Fruit fly (Drosophila melanogaster) whole organism, embryonic: ENCODE data around the gene ple.

Experiments used
- Atf3 ChIP-seq: fragments of 200-800 bp; sonication (Bioruptor generic); optimal IDR thresholded peaks from 3 replicates; lab custom pipeline; 2016; ENCODE audit warnings: missing biosample characterization, missing genetic modification characterization
- Awh ChIP-seq: fragments of 200-800 bp; sonication (Bioruptor generic); IDR thresholded peaks from 2 replicates; pipeline ENCODE4, ENCODE4 v1.3.6; 2022; ENCODE audit warnings: missing biosample characterization, missing genetic modification characterization
- Bgb ChIP-seq: fragments of 200-800 bp; sonication (Bioruptor generic); IDR thresholded peaks from 2 replicates; pipeline ENCODE4 v1.3.6; 2022; ENCODE audit warnings: missing biosample characterization, missing genetic modification characterization; ENCODE audit not compliant: partially characterized antibody
- CG11085 ChIP-seq: fragments of 200-800 bp; sonication (Bioruptor generic); IDR thresholded peaks from 2 replicates; pipeline ENCODE4 v1.3.6; 2022; ENCODE audit warnings: missing biosample characterization, missing genetic modification characterization
- CG12299 ChIP-seq: fragments of 200-800 bp; sonication (Bioruptor generic); optimal IDR thresholded peaks from 2 replicates; lab custom pipeline; 2018; ENCODE audit warnings: missing biosample characterization, mild to moderate bottlenecking, missing genetic modification characterization
- CG12744 ChIP-seq: fragments of 200-800 bp; sonication (Bioruptor generic); optimal IDR thresholded peaks from 2 replicates; lab custom pipeline; 2016; ENCODE audit warnings: missing biosample characterization, missing genetic modification characterization
- CG12769 ChIP-seq: fragments of 200-800 bp; sonication (Bioruptor generic); optimal IDR thresholded peaks from 2 replicates; lab custom pipeline; 2019; ENCODE audit warnings: missing biosample characterization, mild to moderate bottlenecking, missing genetic modification characterization, moderate library complexity
- CG14860 ChIP-seq: fragments of 200-800 bp; sonication (Bioruptor generic); IDR thresholded peaks from 3 replicates; pipeline ENCODE4 v1.3.6; 2022; ENCODE audit warnings: missing biosample characterization, missing genetic modification characterization; ENCODE audit not compliant: partially characterized antibody
- CG15514 ChIP-seq: fragments of 200-800 bp; sonication (Bioruptor generic); optimal IDR thresholded peaks from 3 replicates; lab custom pipeline; 2017; ENCODE audit warnings: missing biosample characterization, missing genetic modification characterization, mild to moderate bottlenecking, moderate library complexity, missing genetic modification reagents
- CG16779 ChIP-seq: fragments of 200-800 bp; sonication (Bioruptor generic); IDR thresholded peaks from 2 replicates; pipeline ENCODE4 v1.3.6; 2022; ENCODE audit warnings: missing biosample characterization, missing genetic modification characterization
- CG16863 ChIP-seq: fragments of 200-800 bp; sonication (Bioruptor generic); optimal IDR thresholded peaks from 3 replicates; lab custom pipeline; 2016; ENCODE audit warnings: missing biosample characterization, missing genetic modification characterization
- CG17359 ChIP-seq: fragments of 200-800 bp; sonication (Bioruptor generic); optimal IDR thresholded peaks from 3 replicates; lab custom pipeline; 2018; ENCODE audit warnings: missing biosample characterization, mild to moderate bottlenecking, missing genetic modification characterization, moderate library complexity
- CG18476 ChIP-seq: fragments of 200-800 bp; sonication (Bioruptor generic); optimal IDR thresholded peaks from 2 replicates; lab custom pipeline; 2016; ENCODE audit warnings: missing biosample characterization, mild to moderate bottlenecking, missing genetic modification characterization
- CG18599 ChIP-seq: fragments of 200-800 bp; sonication (Bioruptor generic); optimal IDR thresholded peaks from 3 replicates; lab custom pipeline; 2017; ENCODE audit warnings: missing biosample characterization, missing genetic modification characterization, mild to moderate bottlenecking, moderate library complexity, missing genetic modification reagents
- CG2116 ChIP-seq: fragments of 200-800 bp; sonication (Bioruptor generic); optimal IDR thresholded peaks from 3 replicates; lab custom pipeline; 2018; ENCODE audit warnings: missing biosample characterization, mild to moderate bottlenecking, missing genetic modification characterization
- CG2129 ChIP-seq: fragments of 200-800 bp; sonication (Bioruptor generic); IDR thresholded peaks from 2 replicates; pipeline ENCODE4 v1.3.6; 2022; ENCODE audit warnings: missing biosample characterization, missing genetic modification characterization; ENCODE audit not compliant: partially characterized antibody
- CG2712 ChIP-seq: fragments of 200-800 bp; optimal IDR thresholded peaks from 3 replicates; lab custom pipeline; 2019; ENCODE audit warnings: missing biosample characterization, mild to moderate bottlenecking, missing genetic modification characterization, moderate library complexity
- CG30431 ChIP-seq: fragments of 200-800 bp; sonication (Bioruptor generic); optimal IDR thresholded peaks from 2 replicates; lab custom pipeline; 2017; ENCODE audit warnings: missing biosample characterization, missing genetic modification characterization
- CG33557 ChIP-seq: fragments of 200-800 bp; sonication (Bioruptor generic); optimal IDR thresholded peaks from 2 replicates; lab custom pipeline; 2019; ENCODE audit warnings: missing biosample characterization, mild to moderate bottlenecking, missing genetic modification characterization, moderate library complexity
- CG5180 ChIP-seq: fragments of 200-800 bp; sonication (Bioruptor generic); optimal IDR thresholded peaks from 3 replicates; lab custom pipeline; 2017; ENCODE audit warnings: missing biosample characterization, missing genetic modification characterization, mild to moderate bottlenecking, moderate library complexity, missing genetic modification reagents
- CG6854 ChIP-seq: fragments of 200-800 bp; sonication (Bioruptor generic); optimal IDR thresholded peaks from 3 replicates; lab custom pipeline; 2017; ENCODE audit warnings: missing biosample characterization, mild to moderate bottlenecking, missing genetic modification characterization
- CG8281 ChIP-seq: fragments of 200-800 bp; sonication (Bioruptor generic); optimal IDR thresholded peaks from 2 replicates; lab custom pipeline; 2018; ENCODE audit warnings: missing biosample characterization, mild to moderate bottlenecking, missing genetic modification characterization, moderate library complexity
- CG9876 ChIP-seq: fragments of 200-800 bp; sonication (Bioruptor generic); optimal IDR thresholded peaks from 2 replicates; lab custom pipeline; 2016; ENCODE audit warnings: missing biosample characterization, missing genetic modification characterization
- Camta ChIP-seq: fragments of 200-800 bp; sonication (Bioruptor generic); optimal IDR thresholded peaks from 2 replicates; lab custom pipeline; 2016; ENCODE audit warnings: missing biosample characterization, missing genetic modification characterization
- H2.0 ChIP-seq: fragments of 200-800 bp; sonication (Bioruptor generic); IDR thresholded peaks from 2 replicates; pipeline ENCODE4 v1.3.6; 2022; ENCODE audit warnings: missing biosample characterization, missing genetic modification characterization
- HmgZ ChIP-seq: fragments of 200-800 bp; sonication (Bioruptor generic); optimal IDR thresholded peaks from 2 replicates; lab custom pipeline; 2018; ENCODE audit warnings: missing biosample characterization, mild to moderate bottlenecking, missing genetic modification characterization
- Lim3 ChIP-seq: fragments of 200-800 bp; sonication (Bioruptor generic); IDR thresholded peaks from 2 replicates; pipeline ENCODE4 v1.3.6; 2022; ENCODE audit warnings: missing biosample characterization, missing genetic modification characterization
- MTF-1 ChIP-seq: fragments of 200-800 bp; sonication (Bioruptor generic); optimal IDR thresholded peaks from 2 replicates; lab custom pipeline; 2018; ENCODE audit warnings: missing biosample characterization, mild to moderate bottlenecking, missing genetic modification characterization, borderline replicate concordance
- NK7.1 ChIP-seq: fragments of 200-800 bp; sonication (Bioruptor generic); optimal IDR thresholded peaks from 3 replicates; lab custom pipeline; 2016; ENCODE audit warnings: missing biosample characterization, missing genetic modification characterization
- Nf-YA ChIP-seq: fragments of 200-800 bp; sonication (Bioruptor generic); IDR thresholded peaks from 2 replicates; pipeline ENCODE4 v1.3.6; 2022; ENCODE audit warnings: missing biosample characterization, missing genetic modification characterization
- Nf-YC ChIP-seq: fragments of 200-800 bp; optimal IDR thresholded peaks from 3 replicates; lab custom pipeline; 2019; ENCODE audit warnings: missing biosample characterization, mild to moderate bottlenecking, missing genetic modification characterization, moderate library complexity
- Scr ChIP-seq: fragments of 200-800 bp; sonication (Bioruptor generic); IDR thresholded peaks from 2 replicates; pipeline ENCODE4 v1.3.6; 2022; ENCODE audit warnings: missing biosample characterization, missing genetic modification characterization; ENCODE audit not compliant: partially characterized antibody
- TFAM ChIP-seq: fragments of 200-800 bp; sonication (Bioruptor generic); optimal IDR thresholded peaks from 2 replicates; lab custom pipeline; 2017; ENCODE audit warnings: missing biosample characterization, missing genetic modification characterization, inconsistent platforms
- YL-1 ChIP-seq: fragments of 200-800 bp; sonication (Bioruptor generic); optimal IDR thresholded peaks from 3 replicates; lab custom pipeline; 2017; ENCODE audit warnings: missing biosample characterization, mild to moderate bottlenecking, missing genetic modification characterization
- chinmo ChIP-seq: fragments of 200-800 bp; sonication (Bioruptor generic); IDR thresholded peaks from 4 replicates; pipeline ENCODE4 v1.3.6; 2022; ENCODE audit warnings: missing biosample characterization, missing genetic modification characterization; ENCODE audit not compliant: partially characterized antibody
- crp ChIP-seq, 2 experiments: fragments of 200-800 bp; sonication (Bioruptor generic); optimal IDR thresholded peaks; 2 replicates in 1 of 2; 3 replicates in 1 of 2; lab custom pipeline; 2017; ENCODE audit warnings: missing biosample characterization in 2 of 2, missing genetic modification characterization in 2 of 2, mild to moderate bottlenecking in 1 of 2, moderate library complexity in 1 of 2
- fd102C ChIP-seq: fragments of 200-800 bp; sonication (Bioruptor generic); optimal IDR thresholded peaks from 2 replicates; lab custom pipeline; 2018; ENCODE audit warnings: missing biosample characterization, mild to moderate bottlenecking, missing genetic modification characterization, moderate library complexity
- gfzf ChIP-seq: fragments of 200-800 bp; sonication (Bioruptor generic); optimal IDR thresholded peaks from 2 replicates; lab custom pipeline; 2016; ENCODE audit warnings: missing biosample characterization, mild to moderate bottlenecking, missing genetic modification characterization, moderate library complexity
- hbn ChIP-seq: fragments of 200-800 bp; sonication (Bioruptor generic); IDR thresholded peaks from 2 replicates; pipeline ENCODE4 v1.3.6; 2022; ENCODE audit warnings: missing biosample characterization, missing genetic modification characterization; ENCODE audit not compliant: partially characterized antibody
- ind ChIP-seq: fragments of 200-800 bp; sonication (Bioruptor generic); optimal IDR thresholded peaks from 3 replicates; lab custom pipeline; 2016; ENCODE audit warnings: missing biosample characterization, missing genetic modification characterization
- kni ChIP-seq: fragments of 200-800 bp; sonication (Bioruptor generic); optimal IDR thresholded peaks from 3 replicates; lab custom pipeline; 2017; ENCODE audit warnings: mild to moderate bottlenecking, missing biosample characterization, missing genetic modification reagents, missing genetic modification characterization
- nau ChIP-seq: fragments of 200-800 bp; sonication (Bioruptor generic); optimal IDR thresholded peaks from 3 replicates; lab custom pipeline; 2017; ENCODE audit warnings: missing biosample characterization, mild to moderate bottlenecking, missing genetic modification characterization, missing genetic modification reagents
- nerfin-1 ChIP-seq: fragments of 200-800 bp; sonication (Bioruptor generic); optimal IDR thresholded peaks from 3 replicates; lab custom pipeline; 2019; ENCODE audit warnings: missing biosample characterization, mild to moderate bottlenecking, missing genetic modification characterization, moderate library complexity
- phol ChIP-seq: fragments of 200-800 bp; sonication (Bioruptor generic); optimal IDR thresholded peaks from 3 replicates; lab custom pipeline; 2018; ENCODE audit warnings: missing biosample characterization, mild to moderate bottlenecking, missing genetic modification characterization, moderate library complexity
- row ChIP-seq: fragments of 200-800 bp; sonication (Bioruptor generic); IDR thresholded peaks from 3 replicates; pipeline ENCODE4 v1.3.6; 2022; ENCODE audit warnings: missing biosample characterization, missing genetic modification characterization
- slbo ChIP-seq: fragments of 200-800 bp; sonication (Bioruptor generic); IDR thresholded peaks from 2 replicates; pipeline ENCODE4 v1.3.6; 2022; ENCODE audit warnings: missing biosample characterization, missing genetic modification characterization
- sr ChIP-seq: fragments of 200-800 bp; sonication (Bioruptor generic); IDR thresholded peaks from 3 replicates; pipeline ENCODE4 v1.3.6; 2022; ENCODE audit warnings: missing biosample characterization, missing genetic modification characterization
- stc ChIP-seq: fragments of 200-800 bp; sonication (Bioruptor generic); IDR thresholded peaks from 2 replicates; pipeline ENCODE4 v1.3.6; 2022; ENCODE audit warnings: missing biosample characterization, missing genetic modification characterization
- tio ChIP-seq: fragments of 200-800 bp; sonication (Bioruptor generic); optimal IDR thresholded peaks from 2 replicates; lab custom pipeline; 2017; ENCODE audit warnings: missing biosample characterization, missing genetic modification characterization, inconsistent platforms

The ple gene

dm6 chr3L:6705865-6706264, 13.5 kb downstream of the ple start (continued):
- TF ChIP-seq CG2116 (GFP tag; lab: Kevin White, UChicago) (no peak), sr (GFP tag; lab: Robert Waterston, UW) (no peak), CG18599 (GFP tag; lab: Kevin White, UChicago) (peak; percentile 54), CG12769 (tag; lab: Kevin White, UChicago) (peak; percentile 64), CG6854 (GFP tag; lab: Kevin White, UChicago) (peak; percentile 34), nau (GFP tag; lab: Kevin White, UChicago) (peak; percentile 69), crp (GFP tag; optimal IDR thresholded peaks at IDR 0.05; lab: Kevin White, UChicago) (peak in 1 of 2 experiments; percentile 4), MTF-1 (GFP tag; lab: Kevin White, UChicago) (no peak), Nf-YC (tag; lab: Kevin White, UChicago) (peak; percentile 63), nerfin-1 (peak; percentile 55), slbo (peak; percentile 44; the same call in 1 of the 2 replicates), CG14860 (GFP tag; lab: Robert Waterston, UW) (no peak), CG12299 (tag; lab: Kevin White, UChicago) (no peak), CG17359 (tag; lab: Kevin White, UChicago) (peak; percentile 85), Nf-YA (GFP tag; lab: Robert Waterston, UW) (peak; percentile 54), row (GFP tag; lab: Robert Waterston, UW) (peak; percentile 75), CG12744 (GFP tag; lab: Kevin White, UChicago) (no peak), phol (tag; lab: Kevin White, UChicago) (peak; percentile 74), ind (GFP tag; lab: Kevin White, UChicago) (peak; percentile 59), Awh (GFP tag; lab: Robert Waterston, UW) (no peak), TFAM (no peak), YL-1 (GFP tag; lab: Kevin White, UChicago) (no peak), CG18476 (peak; percentile 21), CG8281 (peak; percentile 18), Atf3 (no peak), CG2712 (peak; percentile 74), fd102C (GFP tag; lab: Kevin White, UChicago) (no peak), NK7.1 (GFP tag; lab: Kevin White, UChicago) (no peak), CG9876 (GFP tag; lab: Kevin White, UChicago) (no peak), CG16863 (GFP tag; lab: Kevin White, UChicago) (peak; percentile 29), hbn (no peak), stc (GFP tag; lab: Robert Waterston, UW) (peak; percentile 32; the same call in 1 of the 2 replicates), Scr (GFP tag; lab: Robert Waterston, UW) (no peak), H2.0 (peak; percentile 60), CG33557 (GFP tag; lab: Kevin White, UChicago) (no peak), CG30431 (no peak), Bgb (GFP tag; lab: Robert Waterston, UW) (no peak), HmgZ (tag; lab: Kevin White, UChicago) (peak; percentile 6), CG5180 (GFP tag; lab: Kevin White, UChicago) (peak; percentile 60), tio (GFP tag; lab: Kevin White, UChicago) (peak; percentile 53), CG16779 (GFP tag; lab: Robert Waterston, UW) (no peak), chinmo (0 out of 4 replicates have a peak, but pooled peaks have one; percentile 43), CG2129 (GFP tag; lab: Robert Waterston, UW) (no peak), gfzf (no peak), CG11085 (GFP tag; lab: Robert Waterston, UW) (no peak), Camta (GFP tag; lab: Kevin White, UChicago) (peak; percentile 21), Lim3 (GFP tag; lab: Robert Waterston, UW) (no peak), CG15514 (GFP tag; lab: Kevin White, UChicago) (peak; percentile 20), kni (no peak)
